Fruit fly (Drosophila melanogaster) whole organism, embryonic: ENCODE results near the gene CG46465.
A peak's percentile ranks its signal among the peaks of the same experiment; 100 is the strongest.

Experiments
- Adf1 ChIP-seq: fragments of 200-800 bp; sonication (Bioruptor generic); IDR thresholded peaks from 2 replicates; pipeline ENCODE4 v1.3.6; 2022; ENCODE audit warnings: missing biosample characterization, missing genetic modification characterization
- Blimp-1 ChIP-seq: fragments of 200-800 bp; sonication (Bioruptor generic); optimal IDR thresholded peaks from 3 replicates; lab custom pipeline; 2018; ENCODE audit warnings: missing biosample characterization, missing genetic modification characterization, mild to moderate bottlenecking, moderate library complexity, missing genetic modification reagents
- CG11504 ChIP-seq: fragments of 200-800 bp; sonication (Bioruptor generic); optimal IDR thresholded peaks from 3 replicates; lab custom pipeline; 2019; ENCODE audit warnings: missing biosample characterization, mild to moderate bottlenecking, missing genetic modification characterization, moderate library complexity
- CG11723 ChIP-seq: fragments of 200-800 bp; sonication (Bioruptor generic); optimal IDR thresholded peaks from 2 replicates; lab custom pipeline; 2017; ENCODE audit warnings: missing biosample characterization, mild to moderate bottlenecking, missing genetic modification characterization
- CG12071 ChIP-seq: fragments of 200-800 bp; sonication (Bioruptor generic); optimal IDR thresholded peaks from 3 replicates; lab custom pipeline; 2018; ENCODE audit warnings: missing biosample characterization, mild to moderate bottlenecking, missing genetic modification characterization
- CG12219 ChIP-seq: fragments of 200-800 bp; sonication (Bioruptor generic); optimal IDR thresholded peaks from 3 replicates; lab custom pipeline; 2018; ENCODE audit warnings: missing biosample characterization, mild to moderate bottlenecking, missing genetic modification characterization
- CG12744 ChIP-seq: fragments of 200-800 bp; sonication (Bioruptor generic); optimal IDR thresholded peaks from 2 replicates; lab custom pipeline; 2016; ENCODE audit warnings: missing biosample characterization, missing genetic modification characterization
- CG14441 ChIP-seq: fragments of 200-800 bp; sonication (Bioruptor generic); IDR thresholded peaks from 2 replicates; pipeline ENCODE4 v1.3.6; 2022; ENCODE audit warnings: missing biosample characterization, missing genetic modification characterization
- CG14710 ChIP-seq: fragments of 200-800 bp; sonication (Bioruptor generic); optimal IDR thresholded peaks from 3 replicates; lab custom pipeline; 2019; ENCODE audit warnings: missing biosample characterization, mild to moderate bottlenecking, missing genetic modification characterization, moderate library complexity
- CG15011 ChIP-seq: fragments of 200-800 bp; sonication (Bioruptor generic); optimal IDR thresholded peaks from 3 replicates; lab custom pipeline; 2018; ENCODE audit warnings: missing biosample characterization, mild to moderate bottlenecking, missing genetic modification characterization
- CG1603 ChIP-seq: fragments of 200-800 bp; sonication (Bioruptor generic); optimal IDR thresholded peaks from 2 replicates; lab custom pipeline; 2019; ENCODE audit warnings: missing biosample characterization, mild to moderate bottlenecking, missing genetic modification characterization, moderate library complexity
- CG17361 ChIP-seq: fragments of 200-800 bp; sonication (Bioruptor generic); IDR thresholded peaks from 3 replicates; pipeline ENCODE4 v1.3.6; 2022; ENCODE audit warnings: missing biosample characterization, missing genetic modification characterization
- CG18599 ChIP-seq: fragments of 200-800 bp; sonication (Bioruptor generic); optimal IDR thresholded peaks from 3 replicates; lab custom pipeline; 2017; ENCODE audit warnings: missing biosample characterization, missing genetic modification characterization, mild to moderate bottlenecking, moderate library complexity, missing genetic modification reagents
- CG2120 ChIP-seq: fragments of 200-800 bp; sonication (Bioruptor generic); optimal IDR thresholded peaks from 3 replicates; lab custom pipeline; 2016; ENCODE audit warnings: missing biosample characterization, missing genetic modification characterization
- CG3407 ChIP-seq: fragments of 200-800 bp; sonication (Bioruptor generic); optimal IDR thresholded peaks from 2 replicates; lab custom pipeline; 2018; ENCODE audit warnings: missing biosample characterization, mild to moderate bottlenecking, missing genetic modification characterization
- CG4424 ChIP-seq: fragments of 200-800 bp; sonication (Bioruptor generic); optimal IDR thresholded peaks from 3 replicates; lab custom pipeline; 2016; ENCODE audit warnings: missing biosample characterization, missing genetic modification characterization
- CG7357 ChIP-seq: fragments of 200-800 bp; sonication (Bioruptor generic); IDR thresholded peaks from 3 replicates; pipeline ENCODE4 v1.3.6; 2022; ENCODE audit warnings: missing biosample characterization, missing genetic modification characterization
- CG7556 ChIP-seq: fragments of 200-800 bp; sonication (Bioruptor generic); optimal IDR thresholded peaks from 2 replicates; lab custom pipeline; 2017; ENCODE audit warnings: missing biosample characterization, mild to moderate bottlenecking, missing genetic modification characterization
- CG8924 ChIP-seq: fragments of 200-800 bp; optimal IDR thresholded peaks from 3 replicates; lab custom pipeline; 2019; ENCODE audit warnings: missing biosample characterization, mild to moderate bottlenecking, missing genetic modification characterization, moderate library complexity
- CG9437 ChIP-seq: fragments of 200-800 bp; sonication (Bioruptor generic); optimal IDR thresholded peaks from 2 replicates; lab custom pipeline; 2018; ENCODE audit warnings: missing biosample characterization, mild to moderate bottlenecking, missing genetic modification characterization
- CoRest ChIP-seq: fragments of 200-800 bp; sonication (Bioruptor generic); optimal IDR thresholded peaks from 3 replicates; lab custom pipeline; 2018; ENCODE audit warnings: missing biosample characterization, mild to moderate bottlenecking, missing genetic modification characterization, moderate library complexity
- Dip3 ChIP-seq: fragments of 200-800 bp; sonication (Bioruptor generic); optimal IDR thresholded peaks from 3 replicates; lab custom pipeline; 2016; ENCODE audit warnings: missing biosample characterization, missing genetic modification characterization
- Doc3 ChIP-seq: fragments of 200-800 bp; sonication (Bioruptor generic); IDR thresholded peaks from 3 replicates; pipeline ENCODE4 v1.3.6; 2022; ENCODE audit warnings: missing biosample characterization, missing genetic modification characterization; ENCODE audit not compliant: partially characterized antibody
- HLH3B ChIP-seq: fragments of 200-800 bp; sonication (Bioruptor generic); IDR thresholded peaks from 2 replicates; pipeline ENCODE4 v1.3.6; 2022; ENCODE audit warnings: missing biosample characterization, missing genetic modification characterization
- HLH4C ChIP-seq: fragments of 200-800 bp; sonication (Bioruptor generic); IDR thresholded peaks from 3 replicates; pipeline ENCODE4 v1.3.6; 2022; ENCODE audit warnings: missing biosample characterization, missing genetic modification characterization; ENCODE audit not compliant: partially characterized antibody
- HmgZ ChIP-seq: fragments of 200-800 bp; sonication (Bioruptor generic); optimal IDR thresholded peaks from 2 replicates; lab custom pipeline; 2018; ENCODE audit warnings: missing biosample characterization, mild to moderate bottlenecking, missing genetic modification characterization
- Meics ChIP-seq: fragments of 200-800 bp; sonication (Bioruptor generic); optimal IDR thresholded peaks from 2 replicates; lab custom pipeline; 2017; ENCODE audit warnings: missing biosample characterization, mild to moderate bottlenecking, missing genetic modification characterization
- NfI ChIP-seq: fragments of 200-800 bp; sonication (Bioruptor generic); optimal IDR thresholded peaks from 3 replicates; lab custom pipeline; 2018; ENCODE audit warnings: missing biosample characterization, mild to moderate bottlenecking, missing genetic modification characterization, moderate library complexity
- Optix ChIP-seq: fragments of 200-800 bp; sonication (Bioruptor generic); IDR thresholded peaks from 3 replicates; pipeline ENCODE4 v1.3.6; 2022; ENCODE audit warnings: missing biosample characterization, missing genetic modification characterization
- PHDP ChIP-seq: fragments of 200-800 bp; sonication (Bioruptor generic); optimal IDR thresholded peaks from 3 replicates; lab custom pipeline; 2018; ENCODE audit warnings: missing biosample characterization, mild to moderate bottlenecking, missing genetic modification characterization, moderate library complexity
- Ravus ChIP-seq: fragments of 200-800 bp; sonication (Bioruptor generic); IDR thresholded peaks from 2 replicates; pipeline ENCODE4 v1.3.6; 2022; ENCODE audit warnings: missing biosample characterization, missing genetic modification characterization
- Sry-δ ChIP-seq: fragments of 200-800 bp; sonication (Bioruptor generic); optimal IDR thresholded peaks from 2 replicates; lab custom pipeline; 2016; ENCODE audit warnings: missing biosample characterization, missing genetic modification characterization
- Xbp1 ChIP-seq: fragments of 200-800 bp; sonication (Bioruptor generic); optimal IDR thresholded peaks from 3 replicates; lab custom pipeline; 2016; ENCODE audit warnings: missing biosample characterization, mild to moderate bottlenecking, missing genetic modification characterization
- cg ChIP-seq: fragments of 200-800 bp; sonication (Bioruptor generic); optimal IDR thresholded peaks from 3 replicates; lab custom pipeline; 2019; ENCODE audit warnings: missing biosample characterization, mild to moderate bottlenecking, missing genetic modification characterization, moderate library complexity
- dysf ChIP-seq: fragments of 200-800 bp; sonication (Bioruptor generic); IDR thresholded peaks from 3 replicates; pipeline ENCODE4 v1.3.6; 2022; ENCODE audit warnings: missing biosample characterization, missing genetic modification characterization
- eve ChIP-seq, 2 experiments: fragments of >200 bp; optimal IDR thresholded peaks; 2 replicates each; lab custom pipeline; 2017; ENCODE audit warnings: missing biosample characterization in 2 of 2, missing genetic modification characterization in 2 of 2
- exex ChIP-seq: fragments of 200-800 bp; sonication (Bioruptor generic); optimal IDR thresholded peaks from 4 replicates; lab custom pipeline; 2018; ENCODE audit warnings: missing biosample characterization, mild to moderate bottlenecking, missing genetic modification characterization, moderate library complexity
- gro ChIP-seq: fragments of 200-800 bp; sonication (Bioruptor generic); optimal IDR thresholded peaks from 2 replicates; lab custom pipeline; 2016; ENCODE audit warnings: missing biosample characterization, missing genetic modification characterization
- ind ChIP-seq: fragments of 200-800 bp; sonication (Bioruptor generic); optimal IDR thresholded peaks from 3 replicates; lab custom pipeline; 2016; ENCODE audit warnings: missing biosample characterization, missing genetic modification characterization
- inv ChIP-seq: fragments of 200-800 bp; sonication (Bioruptor generic); IDR thresholded peaks from 2 replicates; pipeline ENCODE4 v1.3.6; 2022; ENCODE audit warnings: missing biosample characterization, missing genetic modification characterization; ENCODE audit not compliant: partially characterized antibody
- kah ChIP-seq: fragments of 200-800 bp; sonication (Bioruptor generic); optimal IDR thresholded peaks from 2 replicates; lab custom pipeline; 2018; ENCODE audit warnings: missing biosample characterization, mild to moderate bottlenecking, missing genetic modification characterization
- sob ChIP-seq: fragments of 200-800 bp; sonication (Bioruptor generic); IDR thresholded peaks from 2 replicates; pipeline ENCODE4 v1.3.6; 2022; ENCODE audit warnings: missing biosample characterization, missing genetic modification characterization
- stwl ChIP-seq: fragments of 200-800 bp; sonication (Bioruptor generic); optimal IDR thresholded peaks from 3 replicates; lab custom pipeline; 2018; ENCODE audit warnings: missing biosample characterization, mild to moderate bottlenecking, missing genetic modification characterization, moderate library complexity
- sug ChIP-seq: fragments of 200-800 bp; optimal IDR thresholded peaks from 2 replicates; lab custom pipeline; 2019; ENCODE audit warnings: missing biosample characterization, mild to moderate bottlenecking, missing genetic modification characterization, moderate library complexity
- tup ChIP-seq: fragments of 200-800 bp; sonication (Bioruptor generic); optimal IDR thresholded peaks from 2 replicates; lab custom pipeline; 2016; ENCODE audit warnings: missing biosample characterization, mild to moderate bottlenecking, missing genetic modification characterization, moderate library complexity
- twi ChIP-seq: fragments of 200-800 bp; optimal IDR thresholded peaks from 2 replicates; lab custom pipeline; 2019; ENCODE audit warnings: missing biosample characterization, mild to moderate bottlenecking, missing genetic modification characterization, moderate library complexity
- unpg ChIP-seq: fragments of 200-800 bp; sonication (Bioruptor generic); optimal IDR thresholded peaks from 3 replicates; lab custom pipeline; 2018; ENCODE audit warnings: missing biosample characterization, mild to moderate bottlenecking, missing genetic modification characterization, moderate library complexity
- zfh1 ChIP-seq: fragments of 200-800 bp; sonication (Bioruptor generic); IDR thresholded peaks from 3 replicates; pipeline ENCODE4 v1.3.6; 2022; ENCODE audit warnings: missing biosample characterization, missing genetic modification characterization

The CG46465 gene

DNA sequence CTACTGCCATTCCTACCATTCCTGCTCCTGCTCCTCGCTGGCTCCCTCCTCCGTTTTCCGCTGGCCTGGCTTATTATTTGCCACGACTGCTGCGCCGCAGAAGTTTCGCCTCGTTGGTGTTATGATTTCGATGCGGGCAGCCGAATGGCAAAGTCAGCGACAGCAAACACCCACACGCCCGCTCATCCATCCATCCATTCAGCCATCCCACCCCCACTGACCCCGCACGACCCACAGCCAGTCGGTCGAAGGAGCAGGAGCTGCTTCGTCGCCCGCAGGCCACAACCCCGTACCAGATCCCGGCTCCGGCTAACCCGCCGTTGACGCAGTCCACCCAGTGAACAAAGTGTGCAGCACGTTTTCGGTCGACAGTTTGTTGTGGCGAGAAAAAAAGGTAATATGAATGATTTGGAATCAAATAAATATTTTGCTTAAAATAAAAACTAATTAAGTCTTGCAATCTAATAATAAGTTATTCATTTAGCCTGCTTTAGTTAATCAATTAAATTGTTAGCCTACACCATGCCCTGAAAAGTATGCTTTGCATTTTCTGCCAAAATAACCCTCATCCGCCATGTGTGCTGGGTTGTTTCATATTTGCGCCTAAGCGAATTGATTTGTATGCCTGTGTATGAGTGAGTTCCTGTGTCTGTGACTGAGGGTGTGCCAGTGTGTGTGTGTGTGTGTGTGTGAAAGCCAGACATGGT lies 34.3 kb downstream of the CG46465 start (continued):
- peak; percentile 38 for TF ChIP-seq gro (GFP tag; lab: Kevin White, UChicago)
- no peak for TF ChIP-seq CG14710 (tag; lab: Kevin White, UChicago)
- TF ChIP-seq NfI, result peak; percentile 65
- no peak for TF ChIP-seq inv (GFP tag; lab: Robert Waterston, UW)
- peak; percentile 25 for TF ChIP-seq CG12071
- no peak; the same call in 2 of the 3 replicates for TF ChIP-seq Optix
- peak; percentile 56 for TF ChIP-seq CG12219 (GFP tag; lab: Kevin White, UChicago)
- peak; percentile 27 for TF ChIP-seq CG4424 (GFP tag; lab: Kevin White, UChicago)
- TF ChIP-seq HmgZ (tag; lab: Kevin White, UChicago), result peak; percentile 51
- TF ChIP-seq Blimp-1 (GFP tag; lab: Kevin White, UChicago), result peak; percentile 34
- TF ChIP-seq CG11723 (GFP tag; lab: Kevin White, UChicago), result peak; percentile 41
- TF ChIP-seq HLH4C (GFP tag; lab: Robert Waterston, UW), result no peak
- TF ChIP-seq HLH3B (GFP tag; lab: Robert Waterston, UW), result peak; percentile 48; the same call in 1 of the 2 replicates
- peak; percentile 43; the same call in 1 of the 3 replicates for TF ChIP-seq CG7357 (GFP tag; lab: Robert Waterston, UW)
- TF ChIP-seq ind (GFP tag; lab: Kevin White, UChicago), result peak; percentile 34
- TF ChIP-seq dysf, result peak; percentile 66; the same call in 2 of the 3 replicates
- TF ChIP-seq CG7556, result peak; percentile 88
- no peak for TF ChIP-seq eve (GFP tag; optimal IDR thresholded peaks at IDR 0.05; lab: Kevin White, UChicago)
- peak; percentile 44 for TF ChIP-seq unpg (GFP tag; lab: Kevin White, UChicago)
- peak; percentile 70 for TF ChIP-seq CoRest (tag; lab: Kevin White, UChicago)
- TF ChIP-seq CG18599 (GFP tag; lab: Kevin White, UChicago), result peak; percentile 92
- no peak for TF ChIP-seq Doc3 (GFP tag; lab: Robert Waterston, UW)
- TF ChIP-seq CG3407 (GFP tag; lab: Kevin White, UChicago), result no peak
- TF ChIP-seq Dip3 (GFP tag; lab: Kevin White, UChicago), result peak; percentile 0
- TF ChIP-seq sug, result peak; percentile 56
- TF ChIP-seq Adf1, result peak; percentile 41; the same call in 1 of the 2 replicates
- no peak for TF ChIP-seq Sry-δ
- TF ChIP-seq PHDP, result peak; percentile 66
- peak; percentile 73 for TF ChIP-seq CG2120 (GFP tag; lab: Kevin White, UChicago)
- peak; percentile 77 for TF ChIP-seq Meics (GFP tag; lab: Kevin White, UChicago)
- peak; percentile 53; the same call in 2 of the 3 replicates for TF ChIP-seq CG17361
- TF ChIP-seq CG9437 (GFP tag; lab: Kevin White, UChicago), result peak; percentile 38
- TF ChIP-seq tup (GFP tag; lab: Kevin White, UChicago), result peak; percentile 9
- no peak for TF ChIP-seq stwl (tag; lab: Kevin White, UChicago)
- TF ChIP-seq zfh1, result no peak
- peak; percentile 28 for TF ChIP-seq kah
- peak; percentile 28 for TF ChIP-seq cg (GFP tag; lab: Kevin White, UChicago)
- TF ChIP-seq CG15011 (GFP tag; lab: Kevin White, UChicago), result peak; percentile 46
- TF ChIP-seq CG12744 (GFP tag; lab: Kevin White, UChicago), result peak; percentile 31
- TF ChIP-seq CG1603, result peak; percentile 35
- 0 out of 2 replicates have a peak, but pooled peaks have one; percentile 18 for TF ChIP-seq CG14441 (GFP tag; lab: Robert Waterston, UW)
- TF ChIP-seq CG11504 (tag; lab: Kevin White, UChicago), result peak; percentile 46
- TF ChIP-seq Ravus (GFP tag; lab: Robert Waterston, UW), result no peak
- peak; percentile 10 for TF ChIP-seq twi
- TF ChIP-seq exex (tag; lab: Kevin White, UChicago), result peak; percentile 33
- TF ChIP-seq CG8924 (tag; lab: Kevin White, UChicago), result peak; percentile 72
- peak; percentile 35 for TF ChIP-seq Xbp1 (GFP tag; lab: Kevin White, UChicago)
- peak; percentile 35; the same call in 1 of the 2 replicates for TF ChIP-seq sob (GFP tag; lab: Robert Waterston, UW)
